Fruit fly (Drosophila melanogaster) whole organism, prepupa: Measurements from ENCODE around the gene mew.
A peak's percentile ranks its signal among the peaks of the same experiment; 100 is the strongest.

ENCODE experiments used
- Blimp-1 ChIP-seq: fragments of 200-800 bp; sonication (Bioruptor generic); optimal IDR thresholded peaks from 3 replicates; lab custom pipeline; 2017; ENCODE audit warnings: missing biosample characterization, missing genetic modification characterization, mild to moderate bottlenecking, moderate library complexity, missing genetic modification reagents
- CG10631 ChIP-seq: fragments of 200-800 bp; sonication (Bioruptor generic); optimal IDR thresholded peaks from 2 replicates; lab custom pipeline; 2016; ENCODE audit warnings: missing biosample characterization, missing genetic modification characterization
- CG11294 ChIP-seq: fragments of 200-800 bp; sonication (Bioruptor generic); IDR thresholded peaks from 2 replicates; pipeline ENCODE4 v1.3.6; 2022; ENCODE audit warnings: missing biosample characterization, missing genetic modification characterization
- CG1621 ChIP-seq: fragments of 200-800 bp; sonication (Bioruptor generic); optimal IDR thresholded peaks from 3 replicates; lab custom pipeline; 2018; ENCODE audit warnings: missing biosample characterization, mild to moderate bottlenecking, missing genetic modification characterization
- CG16779 ChIP-seq: fragments of 200-800 bp; sonication (Bioruptor generic); optimal IDR thresholded peaks from 3 replicates; lab custom pipeline; 2017; ENCODE audit warnings: missing biosample characterization, mild to moderate bottlenecking, missing genetic modification characterization
- CG3032 ChIP-seq: fragments of 200-800 bp; optimal IDR thresholded peaks from 2 replicates; lab custom pipeline; 2019; ENCODE audit warnings: missing biosample characterization, mild to moderate bottlenecking, missing genetic modification characterization, moderate library complexity
- CG31627 ChIP-seq: fragments of 200-800 bp; sonication (Bioruptor generic); optimal IDR thresholded peaks from 3 replicates; lab custom pipeline; 2016; ENCODE audit warnings: missing biosample characterization, missing genetic modification characterization
- CG34406 ChIP-seq: fragments of 200-800 bp; sonication (Bioruptor generic); optimal IDR thresholded peaks from 3 replicates; lab custom pipeline; 2016; ENCODE audit warnings: missing biosample characterization, missing genetic modification characterization
- CG3919 ChIP-seq: fragments of 200-800 bp; sonication (Bioruptor generic); optimal IDR thresholded peaks from 3 replicates; lab custom pipeline; 2016; ENCODE audit warnings: missing biosample characterization, missing genetic modification characterization
- CG4318 ChIP-seq: fragments of 200-800 bp; sonication (Bioruptor generic); optimal IDR thresholded peaks from 3 replicates; lab custom pipeline; 2017; ENCODE audit warnings: missing biosample characterization, mild to moderate bottlenecking, missing genetic modification characterization
- CG6163 ChIP-seq: fragments of 200-800 bp; sonication (Bioruptor generic); IDR thresholded peaks from 3 replicates; pipeline ENCODE4 v1.3.6; 2022; ENCODE audit warnings: missing biosample characterization, missing genetic modification characterization
- CG6276 ChIP-seq: fragments of 200-800 bp; sonication (Bioruptor generic); optimal IDR thresholded peaks from 2 replicates; lab custom pipeline; 2017; ENCODE audit warnings: missing biosample characterization, mild to moderate bottlenecking, missing genetic modification characterization
- CG6792 ChIP-seq: fragments of 200-800 bp; sonication (Bioruptor generic); optimal IDR thresholded peaks from 3 replicates; lab custom pipeline; 2016; ENCODE audit warnings: missing biosample characterization, missing genetic modification characterization
- CG6808 ChIP-seq: fragments of 200-800 bp; sonication (Bioruptor generic); optimal IDR thresholded peaks from 3 replicates; lab custom pipeline; 2017; ENCODE audit warnings: missing biosample characterization, missing genetic modification characterization, mild to moderate bottlenecking, moderate library complexity, missing genetic modification reagents
- CG6854 ChIP-seq: fragments of 200-800 bp; sonication (Bioruptor generic); optimal IDR thresholded peaks from 2 replicates; lab custom pipeline; 2017; ENCODE audit warnings: missing biosample characterization, mild to moderate bottlenecking, missing genetic modification characterization
- CG7368 ChIP-seq: fragments of 200-800 bp; sonication (Bioruptor generic); optimal IDR thresholded peaks from 3 replicates; lab custom pipeline; 2016; ENCODE audit warnings: missing biosample characterization, missing genetic modification characterization
- CG8119 ChIP-seq: fragments of 200-800 bp; sonication (Bioruptor generic); IDR thresholded peaks from 3 replicates; pipeline ENCODE4 v1.3.6; 2022; ENCODE audit warnings: missing biosample characterization, missing genetic modification characterization
- CG8319 ChIP-seq: fragments of 200-800 bp; sonication (Bioruptor generic); optimal IDR thresholded peaks from 3 replicates; lab custom pipeline; 2016; ENCODE audit warnings: missing biosample characterization, missing genetic modification characterization
- CG9139 ChIP-seq: fragments of 200-800 bp; sonication (Bioruptor generic); optimal IDR thresholded peaks from 3 replicates; lab custom pipeline; 2017; ENCODE audit warnings: missing biosample characterization, mild to moderate bottlenecking, missing genetic modification characterization
- Eip78C ChIP-seq: fragments of 200-800 bp; sonication (Bioruptor generic); peaks from one replicate; lab custom pipeline; 2016; ENCODE audit warnings: missing biosample characterization, missing genetic modification characterization
- Eip93F ChIP-seq: fragments of 200-800 bp; sonication (Bioruptor generic); optimal IDR thresholded peaks from 2 replicates; lab custom pipeline; 2016; ENCODE audit warnings: missing biosample characterization, mild to moderate bottlenecking, missing genetic modification characterization
- Ets21C ChIP-seq: fragments of 200-800 bp; sonication (Bioruptor generic); optimal IDR thresholded peaks from 3 replicates; lab custom pipeline; 2016; ENCODE audit warnings: missing biosample characterization, missing genetic modification characterization
- Ets96B ChIP-seq: fragments of 200-800 bp; optimal IDR thresholded peaks from 2 replicates; lab custom pipeline; 2019; ENCODE audit warnings: missing biosample characterization, mild to moderate bottlenecking, missing genetic modification characterization, moderate library complexity
- Gug ChIP-seq: fragments of 200-800 bp; sonication (Bioruptor generic); IDR thresholded peaks from 2 replicates; pipeline ENCODE4 v1.3.6; 2022; ENCODE audit warnings: missing biosample characterization, missing genetic modification characterization
- Lpt ChIP-seq: fragments of 200-800 bp; sonication (Bioruptor generic); optimal IDR thresholded peaks from 3 replicates; lab custom pipeline; 2016; ENCODE audit warnings: missing biosample characterization, missing genetic modification characterization
- Smox ChIP-seq: fragments of 200-800 bp; sonication (Bioruptor generic); optimal IDR thresholded peaks from 3 replicates; lab custom pipeline; 2016; ENCODE audit warnings: missing biosample characterization, missing genetic modification characterization
- Sox102F ChIP-seq: fragments of 200-800 bp; sonication (Bioruptor generic); optimal IDR thresholded peaks from 2 replicates; lab custom pipeline; 2016; ENCODE audit warnings: missing biosample characterization, mild to moderate bottlenecking, missing genetic modification characterization
- Sox14 ChIP-seq: fragments of 200-800 bp; sonication (Bioruptor generic); optimal IDR thresholded peaks from 3 replicates; lab custom pipeline; 2016; ENCODE audit warnings: missing biosample characterization, missing genetic modification characterization
- Sox15 ChIP-seq: fragments of 200-800 bp; sonication (Bioruptor generic); optimal IDR thresholded peaks from 3 replicates; lab custom pipeline; 2016; ENCODE audit warnings: missing biosample characterization, missing genetic modification characterization
- achi ChIP-seq: fragments of 200-800 bp; sonication (Bioruptor generic); optimal IDR thresholded peaks from 3 replicates; lab custom pipeline; 2016; ENCODE audit warnings: missing biosample characterization, missing genetic modification characterization
- acj6 ChIP-seq: fragments of 200-800 bp; sonication (Bioruptor generic); optimal IDR thresholded peaks from 3 replicates; lab custom pipeline; 2016; ENCODE audit warnings: missing biosample characterization, missing genetic modification characterization
- cyc ChIP-seq: fragments of 200-800 bp; sonication (Bioruptor generic); optimal IDR thresholded peaks from 3 replicates; lab custom pipeline; 2016; ENCODE audit warnings: missing biosample characterization, missing genetic modification characterization
- dac ChIP-seq: fragments of 200-800 bp; sonication (Bioruptor generic); optimal IDR thresholded peaks from 2 replicates; lab custom pipeline; 2017; ENCODE audit warnings: missing biosample characterization, mild to moderate bottlenecking, missing genetic modification characterization
- dsx ChIP-seq: fragments of 200-800 bp; optimal IDR thresholded peaks from 3 replicates; lab custom pipeline; 2019; ENCODE audit warnings: missing biosample characterization, mild to moderate bottlenecking, missing genetic modification characterization, moderate library complexity; ENCODE audit not compliant: poor library complexity, severe bottlenecking
- eg ChIP-seq: fragments of 200-800 bp; sonication (Bioruptor generic); IDR thresholded peaks from 3 replicates; pipeline ENCODE4 v1.3.6; 2022; ENCODE audit warnings: missing biosample characterization, missing genetic modification characterization
- esn ChIP-seq: fragments of 200-800 bp; sonication (Bioruptor generic); optimal IDR thresholded peaks from 2 replicates; lab custom pipeline; 2016; ENCODE audit warnings: missing biosample characterization, mild to moderate bottlenecking, missing genetic modification characterization, moderate library complexity
- fd59A ChIP-seq: fragments of 200-800 bp; sonication (Bioruptor generic); optimal IDR thresholded peaks from 2 replicates; lab custom pipeline; 2017; ENCODE audit warnings: missing biosample characterization, mild to moderate bottlenecking, missing genetic modification characterization, missing genetic modification reagents
- fkh ChIP-seq: fragments of 200-800 bp; sonication (Bioruptor generic); optimal IDR thresholded peaks from 3 replicates; lab custom pipeline; 2017; ENCODE audit warnings: missing biosample characterization, mild to moderate bottlenecking, missing genetic modification characterization, moderate library complexity
- lz ChIP-seq: fragments of 200-800 bp; sonication (Bioruptor generic); optimal IDR thresholded peaks from 3 replicates; lab custom pipeline; 2016; ENCODE audit warnings: missing biosample characterization, missing genetic modification characterization
- net ChIP-seq: fragments of 200-800 bp; sonication (Bioruptor generic); optimal IDR thresholded peaks from 3 replicates; lab custom pipeline; 2016; ENCODE audit warnings: missing biosample characterization, missing genetic modification characterization
- pdm3 ChIP-seq: fragments of 200-800 bp; sonication (Bioruptor generic); optimal IDR thresholded peaks from 3 replicates; lab custom pipeline; 2016; ENCODE audit warnings: missing biosample characterization, missing genetic modification characterization
- salr ChIP-seq, 2 experiments: fragments of 200-800 bp; sonication (Bioruptor generic); optimal IDR thresholded peaks; 3 replicates each; lab custom pipeline; 2016 to 2018; ENCODE audit warnings: missing biosample characterization in 2 of 2, missing genetic modification characterization in 2 of 2, mild to moderate bottlenecking in 1 of 2
- spab ChIP-seq: fragments of 200-800 bp; sonication (Bioruptor generic); optimal IDR thresholded peaks from 2 replicates; lab custom pipeline; 2017; ENCODE audit warnings: missing biosample characterization, mild to moderate bottlenecking, missing genetic modification characterization, missing genetic modification reagents
- ss ChIP-seq, 2 experiments: fragments of 200-800 bp; sonication (Bioruptor generic); optimal IDR thresholded peaks; 2 replicates in 1 of 2; 3 replicates in 1 of 2; lab custom pipeline; 2017 to 2018; ENCODE audit warnings: mild to moderate bottlenecking in 2 of 2, missing biosample characterization in 2 of 2, missing genetic modification characterization in 2 of 2, moderate library complexity in 1 of 2
- svp ChIP-seq: fragments of 200-800 bp; sonication (Bioruptor generic); peaks from one replicate; lab custom pipeline; 2016; ENCODE audit warnings: missing biosample characterization, missing genetic modification characterization
- topi ChIP-seq: fragments of 200-800 bp; sonication (Bioruptor generic); optimal IDR thresholded peaks from 3 replicates; lab custom pipeline; 2016; ENCODE audit warnings: missing biosample characterization, missing genetic modification characterization
- vri ChIP-seq: fragments of 200-800 bp; sonication (Bioruptor generic); optimal IDR thresholded peaks from 3 replicates; lab custom pipeline; 2016; ENCODE audit warnings: missing biosample characterization, mild to moderate bottlenecking, missing genetic modification characterization

The mew gene

dm6 chrX:13276713-13277112, 18.4 kb upstream of the mew start (continued):
- TF ChIP-seq CG6854 (GFP tag; lab: Kevin White, UChicago) (no peak), CG3032 (peak; percentile 46), CG6808 (peak; percentile 44), CG16779 (no peak), Ets96B (tag; lab: Kevin White, UChicago) (peak; percentile 40), vri (no peak), Sox15 (GFP tag; lab: Kevin White, UChicago) (no peak), spab (peak; percentile 25), Sox102F (GFP tag; lab: Kevin White, UChicago) (no peak), fd59A (GFP tag; lab: Kevin White, UChicago) (peak; percentile 9), Sox14 (GFP tag; lab: Kevin White, UChicago) (no peak), cyc (GFP tag; lab: Kevin White, UChicago) (no peak), dac (GFP tag; lab: Kevin White, UChicago) (no peak), pdm3 (GFP tag; lab: Kevin White, UChicago) (peak; percentile 10), Lpt (GFP tag; lab: Kevin White, UChicago) (peak; percentile 22), Ets21C (no peak), CG3919 (GFP tag; lab: Kevin White, UChicago) (peak; percentile 25), Smox (GFP tag; lab: Kevin White, UChicago) (peak; percentile 10), svp (peak; percentile 37), ss (GFP tag; optimal IDR thresholded peaks at IDR 0.05; lab: Kevin White, UChicago) (peak; percentile 13 to 26), achi (GFP tag; lab: Kevin White, UChicago) (peak; percentile 49), eg (peak; percentile 64), CG11294 (GFP tag; lab: Robert Waterston, UW) (peak; percentile 25; the same call in 1 of the 2 replicates), CG7368 (GFP tag; lab: Kevin White, UChicago) (peak; percentile 34), topi (GFP tag; lab: Kevin White, UChicago) (peak; percentile 45), Eip78C (peak; percentile 79), CG4318 (GFP tag; lab: Kevin White, UChicago) (peak; percentile 5)

- peak; percentile 60 for TF ChIP-seq pdm3 (GFP tag; lab: Kevin White, UChicago)
- TF ChIP-seq fkh (GFP tag; lab: Kevin White, UChicago), result no peak
- peak; percentile 61 for TF ChIP-seq net (GFP tag; lab: Kevin White, UChicago)
- TF ChIP-seq Ets96B (tag; lab: Kevin White, UChicago), result peak; percentile 73
- TF ChIP-seq CG6792 (GFP tag; lab: Kevin White, UChicago), result peak; percentile 72
- TF ChIP-seq Blimp-1 (GFP tag; lab: Kevin White, UChicago), result peak; percentile 53
- peak; percentile 82 for TF ChIP-seq Eip78C
- peak; percentile 75 for TF ChIP-seq CG3919 (GFP tag; lab: Kevin White, UChicago)
- TF ChIP-seq Sox102F (GFP tag; lab: Kevin White, UChicago), result peak; percentile 46
- peak; percentile 78 for TF ChIP-seq achi (GFP tag; lab: Kevin White, UChicago)
- TF ChIP-seq Gug (GFP tag; lab: Robert Waterston, UW), result peak; percentile 17; the same call in 1 of the 2 replicates
- TF ChIP-seq salr (GFP tag; optimal IDR thresholded peaks at IDR 0.05; lab: Kevin White, UChicago), result peak; percentile 3 to 78
- TF ChIP-seq svp, result peak; percentile 10
- no peak for TF ChIP-seq vri
- TF ChIP-seq acj6 (GFP tag; lab: Kevin White, UChicago), result peak; percentile 67
- peak; percentile 48 for TF ChIP-seq CG31627
- TF ChIP-seq CG8319, result peak; percentile 47
- peak; percentile 49 for TF ChIP-seq CG9139
- TF ChIP-seq CG6163 (GFP tag; lab: Robert Waterston, UW), result no peak
- TF ChIP-seq fd59A (GFP tag; lab: Kevin White, UChicago), result peak; percentile 71
- TF ChIP-seq CG8119, result peak; percentile 75
- peak; percentile 52 for TF ChIP-seq CG4318 (GFP tag; lab: Kevin White, UChicago)
- peak; percentile 55 to 73 for TF ChIP-seq ss (GFP tag; optimal IDR thresholded peaks at IDR 0.05; lab: Kevin White, UChicago)
- TF ChIP-seq topi (GFP tag; lab: Kevin White, UChicago), result peak; percentile 74
- TF ChIP-seq CG1621 (tag; lab: Kevin White, UChicago), result peak; percentile 48
- peak; percentile 46 for TF ChIP-seq Lpt (GFP tag; lab: Kevin White, UChicago)
- TF ChIP-seq esn (GFP tag; lab: Kevin White, UChicago), result peak; percentile 77
- TF ChIP-seq cyc (GFP tag; lab: Kevin White, UChicago), result peak; percentile 73
- TF ChIP-seq CG34406 (GFP tag; lab: Kevin White, UChicago), result peak; percentile 81
- TF ChIP-seq CG6808, result peak; percentile 80
- peak; percentile 80 for TF ChIP-seq CG10631
- peak; percentile 5; the same call in 1 of the 3 replicates for TF ChIP-seq eg
- peak; percentile 51 for TF ChIP-seq lz (GFP tag; lab: Kevin White, UChicago)
- peak; percentile 33 for TF ChIP-seq CG6276 (GFP tag; lab: Kevin White, UChicago)
- TF ChIP-seq dsx (GFP tag; lab: Kevin White, UChicago), result peak; percentile 1
- TF ChIP-seq dac (GFP tag; lab: Kevin White, UChicago), result peak; percentile 27
- peak; percentile 9 for TF ChIP-seq Eip93F (GFP tag; lab: Kevin White, UChicago)
These were observed 16.8 kb upstream of the mew start for dm6 chrX:13275139-13275538.
